Worm (Caenorhabditis elegans): Measurements from ENCODE around the gene hot-7.

Gene hot-7

DNA sequence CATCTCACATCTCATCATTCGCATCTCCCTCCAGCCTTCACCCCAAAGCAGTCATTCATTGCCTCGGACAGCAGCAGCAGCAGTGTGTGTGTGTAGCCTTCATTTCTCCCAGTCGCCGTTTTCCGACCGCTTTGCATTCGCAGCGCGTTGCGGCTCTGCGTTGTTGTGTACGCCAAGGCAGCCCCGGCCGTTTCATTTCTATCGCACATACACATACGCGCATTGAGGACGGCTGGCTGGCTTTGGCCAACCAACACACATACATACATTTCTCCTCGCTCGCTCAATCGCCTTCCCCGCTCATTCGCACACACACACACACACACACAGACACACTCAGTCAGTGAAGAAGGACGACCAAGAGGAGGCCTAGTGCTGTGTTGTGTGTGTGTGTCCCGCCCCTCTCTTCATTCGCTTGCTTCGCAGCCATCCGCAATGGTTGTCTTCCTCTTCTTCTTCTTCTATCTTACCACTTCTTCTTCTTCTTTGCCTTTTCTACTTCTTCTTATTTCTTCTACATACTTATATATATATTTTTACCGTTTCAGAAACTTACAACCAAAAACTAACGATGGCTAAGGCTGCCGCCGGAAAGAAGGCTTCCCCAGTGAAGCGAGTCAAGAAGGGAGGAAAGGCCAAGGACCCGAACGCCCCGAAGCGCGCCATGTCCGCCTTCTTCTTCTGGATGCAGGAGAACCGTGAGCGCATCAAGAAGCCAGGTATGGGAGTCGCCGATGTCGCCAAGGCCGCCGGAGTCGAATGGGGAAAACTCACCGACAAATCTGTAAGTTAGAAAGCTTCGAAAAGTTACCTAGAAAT, 39.1 kb downstream of the hot-7 start, which contains the start of gene hmg-1.1:
TSS of gene hmg-1.1 (plus strand) at position 549 of the 819 bp plus-strand sequence.
- TF ChIP-seq tab-1 (GFP tag; IDR thresholded peaks at IDR 0.05): no peak
- no peak for TF ChIP-seq T22C8.4 (GFP tag; IDR thresholded peaks at IDR 0.05)
- TF ChIP-seq ref-1 (GFP tag; conservative IDR thresholded peaks at IDR 0.05): no peak
- no peak for TF ChIP-seq klf-2 (GFP tag; conservative IDR thresholded peaks at IDR 0.05)
- TF ChIP-seq flt-1 (GFP tag; IDR thresholded peaks at IDR 0.05): peak; percentile 80; the same call in 1 of the 2 replicates
- no peak for TF ChIP-seq med-1 (GFP tag; optimal IDR thresholded peaks at IDR 0.05; ENCODE audit: insufficient read depth)
- TF ChIP-seq ztf-23 (GFP tag; IDR thresholded peaks at IDR 0.05): peak; percentile 82
- TF ChIP-seq cog-1 (tag; optimal IDR thresholded peaks at IDR 0.05): peak; percentile 72
- peak; percentile 41; the same call in 1 of the 2 replicates for TF ChIP-seq ztf-29 (GFP tag; IDR thresholded peaks at IDR 0.05)

DNA sequence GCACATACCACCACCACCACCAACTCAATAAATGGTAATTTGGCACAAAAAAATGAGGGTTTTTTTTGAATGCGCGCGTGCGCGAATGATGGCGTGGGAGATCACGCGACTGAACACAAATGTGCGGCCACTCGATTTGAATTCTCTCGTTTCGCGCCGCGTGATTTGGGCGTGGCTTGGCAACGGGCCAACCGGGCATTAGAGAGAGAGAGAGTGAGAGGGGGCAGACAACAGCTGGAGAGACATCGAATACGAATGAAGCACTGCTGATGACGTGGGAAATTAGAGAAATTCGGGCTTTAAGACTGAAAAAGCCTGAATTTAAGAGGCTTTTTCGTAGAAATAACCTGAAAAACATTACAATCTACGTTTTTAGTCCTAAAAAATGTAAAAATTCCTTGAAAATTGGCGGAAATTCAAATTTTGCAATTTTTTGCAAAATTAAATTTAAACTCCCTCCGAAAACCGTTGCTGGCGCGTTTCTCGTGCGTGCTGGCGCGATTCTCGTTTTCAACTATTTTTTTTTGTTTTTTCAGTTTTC, 40.3 kb downstream of the hot-7 start:
- TF ChIP-seq ref-1 (GFP tag; conservative IDR thresholded peaks at IDR 0.05) (0 out of 2 replicates have a peak, but pooled peaks have one; percentile 51), cog-1 (tag; optimal IDR thresholded peaks at IDR 0.05) (peak; percentile 66), med-1 (GFP tag; optimal IDR thresholded peaks at IDR 0.05; ENCODE audit: insufficient read depth) (no peak), klf-2 (GFP tag; conservative IDR thresholded peaks at IDR 0.05) (0 out of 2 replicates have a peak, but pooled peaks have one; percentile 31), ztf-23 (GFP tag; IDR thresholded peaks at IDR 0.05) (peak; percentile 66), ztf-29 (GFP tag; IDR thresholded peaks at IDR 0.05) (no peak; the same call in 1 of the 2 replicates), tab-1 (GFP tag; IDR thresholded peaks at IDR 0.05) (no peak), T22C8.4 (GFP tag; IDR thresholded peaks at IDR 0.05) (no peak), flt-1 (GFP tag; IDR thresholded peaks at IDR 0.05) (peak; percentile 83)

DNA sequence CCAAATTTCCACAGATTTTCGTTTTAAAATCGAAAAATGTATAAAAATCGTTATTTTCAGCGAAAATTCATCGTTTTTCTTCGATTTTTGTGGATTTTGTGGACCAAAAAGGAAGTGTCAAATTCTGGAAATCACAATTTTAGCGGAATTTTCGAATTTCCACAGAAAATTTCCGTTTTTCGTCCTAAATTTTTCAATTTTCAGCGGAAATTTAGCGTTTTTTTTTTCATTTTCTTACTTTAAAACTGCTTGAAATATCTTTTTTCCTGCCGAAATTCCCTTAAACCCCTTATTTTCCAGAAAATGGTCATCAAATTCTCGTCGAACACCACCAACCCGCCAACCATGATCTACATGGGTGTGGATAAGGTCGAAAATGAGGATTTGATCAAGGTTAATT, 40.8 kb downstream of the hot-7 start, which contains the start of gene Y54G11A.2:
TSS of gene Y54G11A.2 (plus strand) at position 301 of the 400 bp plus-strand sequence.
- no peak for TF ChIP-seq tab-1 (GFP tag; IDR thresholded peaks at IDR 0.05)
- no peak for TF ChIP-seq cog-1 (tag; optimal IDR thresholded peaks at IDR 0.05)
- TF ChIP-seq ztf-29 (GFP tag; IDR thresholded peaks at IDR 0.05): no peak

DNA sequence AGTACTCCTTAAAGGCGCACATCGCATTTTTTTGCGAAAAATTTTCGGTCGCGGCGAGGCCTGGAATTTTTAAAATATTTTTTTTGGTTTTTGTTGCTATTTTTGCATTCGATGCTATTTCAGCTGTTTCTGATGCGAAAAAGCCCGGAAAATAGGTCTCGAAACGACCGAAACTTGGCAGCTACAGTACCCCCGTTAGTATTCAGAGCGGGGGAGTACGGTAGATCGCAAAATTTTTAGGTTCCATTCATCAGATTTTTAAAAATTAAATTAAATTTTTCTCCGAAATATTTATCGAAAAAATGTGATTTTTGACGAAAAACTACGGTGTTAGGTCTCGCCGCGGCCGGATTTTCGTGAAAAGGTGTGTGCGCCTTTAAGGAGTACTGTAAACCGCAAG, 44.6 kb downstream of the hot-7 start:
- TF ChIP-seq med-1 (GFP tag; optimal IDR thresholded peaks at IDR 0.05; ENCODE audit: insufficient read depth): no peak
- TF ChIP-seq tab-1 (GFP tag; IDR thresholded peaks at IDR 0.05): no peak
- TF ChIP-seq ref-1 (GFP tag; conservative IDR thresholded peaks at IDR 0.05): no peak
- no peak for TF ChIP-seq cog-1 (tag; optimal IDR thresholded peaks at IDR 0.05)
- no peak for TF ChIP-seq flt-1 (GFP tag; IDR thresholded peaks at IDR 0.05)
- TF ChIP-seq ztf-29 (GFP tag; IDR thresholded peaks at IDR 0.05): no peak
- no peak for TF ChIP-seq klf-2 (GFP tag; conservative IDR thresholded peaks at IDR 0.05)
- TF ChIP-seq T22C8.4 (GFP tag; IDR thresholded peaks at IDR 0.05): no peak
- no peak for TF ChIP-seq ztf-23 (GFP tag; IDR thresholded peaks at IDR 0.05)

DNA sequence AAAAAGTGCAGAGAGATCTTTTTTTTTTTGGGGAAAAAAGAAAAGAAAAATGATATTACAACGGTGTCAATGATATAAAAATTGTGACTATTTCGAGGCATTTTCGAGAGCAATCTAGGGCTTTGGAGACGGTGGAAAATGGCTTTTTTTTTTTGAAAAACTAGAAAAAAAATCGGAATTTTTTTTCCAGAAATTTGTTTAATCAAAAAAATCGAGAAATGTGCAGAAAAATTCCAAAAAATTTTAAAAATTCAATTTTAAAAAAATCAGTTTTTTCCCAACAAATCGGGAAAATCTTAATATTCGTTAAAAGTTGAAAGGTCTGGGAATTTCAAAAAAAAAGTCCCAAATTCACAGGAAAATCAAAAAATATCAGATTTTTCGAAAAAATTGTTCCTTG, 45.6 kb downstream of the hot-7 start, which contains the start of gene Y54G11A.19:
TSS of gene Y54G11A.19 (minus strand) at position 101 of the 400 bp plus-strand sequence.
- TF ChIP-seq cog-1 (tag; optimal IDR thresholded peaks at IDR 0.05): no peak
- no peak for TF ChIP-seq ztf-29 (GFP tag; IDR thresholded peaks at IDR 0.05)
- no peak for TF ChIP-seq tab-1 (GFP tag; IDR thresholded peaks at IDR 0.05)
- TF ChIP-seq ref-1 (GFP tag; conservative IDR thresholded peaks at IDR 0.05): no peak

DNA sequence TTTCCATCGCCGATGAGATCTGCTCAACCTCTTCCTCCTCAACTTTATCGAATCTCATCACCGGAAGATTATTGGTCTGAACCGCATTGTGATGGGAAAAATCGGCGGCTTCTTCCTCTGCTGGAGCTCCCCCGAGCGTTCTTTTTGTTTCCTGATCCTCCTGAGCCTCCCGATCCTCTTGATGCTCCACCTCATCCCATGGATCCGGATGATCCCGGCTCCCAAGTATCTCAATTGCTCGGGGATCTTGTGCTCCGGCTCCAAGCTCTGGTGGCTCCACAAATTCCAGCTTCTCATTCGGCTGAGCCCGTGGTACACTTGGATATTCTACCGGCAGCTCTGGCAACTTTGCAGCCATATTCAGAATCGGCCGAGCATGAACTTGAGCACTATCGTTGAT, 46.7 kb downstream of the hot-7 start:
- TF ChIP-seq klf-2 (GFP tag; conservative IDR thresholded peaks at IDR 0.05) (no peak), tab-1 (GFP tag; IDR thresholded peaks at IDR 0.05) (no peak), flt-1 (GFP tag; IDR thresholded peaks at IDR 0.05) (no peak)
